Worm (Caenorhabditis elegans): ENCODE results near the gene C27B7.6.

C27B7.6 gene

ce11 chrIV:8949078-8950039, 43.2 kb upstream of the C27B7.6 start (continued):
- TF ChIP-seq nfya-1 (tag; optimal IDR thresholded peaks at IDR 0.05; ENCODE audit: insufficient read depth) (peak; percentile 54), ceh-82 (tag; optimal IDR thresholded peaks at IDR 0.05) (no peak), ceh-9 (tag; optimal IDR thresholded peaks at IDR 0.05) (no peak), tbx-2 (tag; optimal IDR thresholded peaks at IDR 0.05) (peak; percentile 32), ceh-28 (tag; optimal IDR thresholded peaks at IDR 0.05) (no peak), nhr-43 (tag; optimal IDR thresholded peaks at IDR 0.05; ENCODE audit: poor library complexity, severe bottlenecking) (peak; percentile 85), skn-1 (tag; optimal IDR thresholded peaks at IDR 0.05) (no peak), aly-2 (tag; optimal IDR thresholded peaks at IDR 0.05) (no peak), pqm-1 (tag; optimal IDR thresholded peaks at IDR 0.05) (peak; percentile 93)

DNA sequence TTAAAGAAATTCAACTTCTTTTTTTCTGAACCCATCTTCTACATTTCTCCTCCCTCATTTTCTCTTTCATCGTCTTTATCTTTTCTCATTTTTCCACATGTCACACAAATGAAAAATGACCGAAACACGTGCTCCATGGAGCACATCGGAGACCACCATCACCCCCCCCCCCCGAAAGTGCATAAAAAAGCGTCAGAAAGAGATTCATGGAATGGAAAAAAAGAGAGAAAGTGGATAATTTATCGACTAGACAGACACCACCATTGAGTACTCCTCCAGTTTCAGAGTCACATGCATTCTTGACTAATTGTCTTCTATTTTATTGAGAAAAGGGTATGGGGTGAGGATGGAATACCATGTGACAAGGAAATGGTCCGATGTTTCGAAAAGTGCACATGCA, 41.0 kb upstream of the C27B7.6 start:
- TF ChIP-seq lin-39 (tag; optimal IDR thresholded peaks at IDR 0.05) (peak; percentile 89), nfya-1 (tag; optimal IDR thresholded peaks at IDR 0.05; ENCODE audit: insufficient read depth) (peak; percentile 27), lin-15B (tag; optimal IDR thresholded peaks at IDR 0.05) (no peak), mdl-1 (tag; optimal IDR thresholded peaks at IDR 0.05) (peak; percentile 33)

ce11 chrIV:8943430-8943829, 37.3 kb upstream of the C27B7.6 start:
- TF ChIP-seq fkh-10 (GFP tag; optimal IDR thresholded peaks at IDR 0.05) (peak; percentile 43), nhr-77 (tag; optimal IDR thresholded peaks at IDR 0.05) (no peak)

- TF ChIP-seq ztf-4 (tag; optimal IDR thresholded peaks at IDR 0.05) (no peak), nhr-25 (tag; optimal IDR thresholded peaks at IDR 0.05) (no peak), ztf-11 (tag; optimal IDR thresholded peaks at IDR 0.05) (no peak), eor-1 (tag; optimal IDR thresholded peaks at IDR 0.05) (no peak), unc-62 (GFP tag; optimal IDR thresholded peaks at IDR 0.05) (no peak), ceh-82 (tag; optimal IDR thresholded peaks at IDR 0.05) (no peak), unc-39 (tag; optimal IDR thresholded peaks at IDR 0.05) (no peak), fkh-10 (GFP tag; optimal IDR thresholded peaks at IDR 0.05) (no peak), tbx-2 (tag; optimal IDR thresholded peaks at IDR 0.05) (no peak)
Measured at ce11 chrIV:8933575-8933974, 27.4 kb upstream of the C27B7.6 start, which contains the start of gene D1046.4. Gene D1046.4, plus strand, starts transcription at chrIV:8933875.

- TF ChIP-seq aly-2 (tag; optimal IDR thresholded peaks at IDR 0.05): no peak
Measured at ce11 chrIV:8929942-8930492, 23.9 kb upstream of the C27B7.6 start, which contains the start of the genes D1046.18 and slc-25A26. Gene D1046.18, plus strand, starts transcription at chrIV:8930242. Gene slc-25A26, plus strand, starts transcription at chrIV:8930442.

DNA sequence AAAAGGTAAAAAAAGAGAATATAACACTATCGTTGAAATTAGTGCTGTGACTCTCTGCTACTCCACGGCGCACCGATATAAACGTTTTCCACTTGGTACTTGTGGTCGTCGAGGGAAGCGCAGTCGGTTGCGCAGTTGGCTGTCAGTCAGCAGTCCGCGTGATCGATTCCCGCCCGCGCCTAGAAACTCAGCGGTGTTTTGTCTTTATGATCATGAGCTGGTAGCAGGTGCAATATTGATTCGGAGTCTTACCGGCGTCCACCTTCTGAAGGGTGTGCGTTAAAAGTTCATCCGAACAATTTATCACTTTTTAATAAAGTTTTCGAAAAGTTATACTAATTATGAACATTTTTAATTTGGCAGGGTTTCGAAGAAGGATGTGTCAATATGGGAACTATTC, 20.9 kb upstream of the C27B7.6 start:
- TF ChIP-seq lin-15B (tag; optimal IDR thresholded peaks at IDR 0.05) (peak; percentile 35), ceh-16 (tag; optimal IDR thresholded peaks at IDR 0.05) (no peak), skn-1 (tag; optimal IDR thresholded peaks at IDR 0.05) (peak; percentile 20), nhr-76 (tag; optimal IDR thresholded peaks at IDR 0.05) (no peak), nhr-67 (tag; optimal IDR thresholded peaks at IDR 0.05) (no peak), nhr-12 (tag; optimal IDR thresholded peaks at IDR 0.05) (no peak), fos-1 (tag; optimal IDR thresholded peaks at IDR 0.05) (no peak), unc-39 (tag; optimal IDR thresholded peaks at IDR 0.05) (no peak), ztf-4 (tag; optimal IDR thresholded peaks at IDR 0.05) (peak; percentile 57), ztf-11 (tag; optimal IDR thresholded peaks at IDR 0.05) (no peak), ZK546.5 (tag; optimal IDR thresholded peaks at IDR 0.05) (no peak), ceh-28 (tag; optimal IDR thresholded peaks at IDR 0.05) (peak; percentile 67), ceh-82 (tag; optimal IDR thresholded peaks at IDR 0.05) (no peak), nfya-1 (tag; optimal IDR thresholded peaks at IDR 0.05; ENCODE audit: insufficient read depth) (peak; percentile 67), zag-1 (tag; optimal IDR thresholded peaks at IDR 0.05) (no peak), elt-3 (tag; optimal IDR thresholded peaks at IDR 0.05) (peak in 1 of 3 experiments; percentile 2), mdl-1 (tag; optimal IDR thresholded peaks at IDR 0.05) (no peak), nhr-25 (tag; optimal IDR thresholded peaks at IDR 0.05) (peak; percentile 81), egl-27 (tag; optimal IDR thresholded peaks at IDR 0.05) (no peak), elt-1 (tag; optimal IDR thresholded peaks at IDR 0.05) (no peak), R02D3.7 (tag; optimal IDR thresholded peaks at IDR 0.05) (peak; percentile 57), aly-2 (tag; optimal IDR thresholded peaks at IDR 0.05) (no peak), nhr-77 (tag; optimal IDR thresholded peaks at IDR 0.05) (no peak), nhr-28 (tag; optimal IDR thresholded peaks at IDR 0.05) (no peak), hmg-11 (tag; optimal IDR thresholded peaks at IDR 0.05) (peak; percentile 95), jun-1 (tag; optimal IDR thresholded peaks at IDR 0.05) (peak; percentile 51), fkh-10 (GFP tag; optimal IDR thresholded peaks at IDR 0.05) (no peak), ama-1 (optimal IDR thresholded peaks at IDR 0.05) (peak; percentile 86), sea-2 (GFP tag; optimal IDR thresholded peaks at IDR 0.05) (no peak), nhr-237 (tag; optimal IDR thresholded peaks at IDR 0.05) (no peak), tbx-2 (tag; optimal IDR thresholded peaks at IDR 0.05) (peak; percentile 58), unc-62 (GFP tag; optimal IDR thresholded peaks at IDR 0.05) (peak; percentile 25), ceh-9 (tag; optimal IDR thresholded peaks at IDR 0.05) (no peak), lsy-12 (tag; optimal IDR thresholded peaks at IDR 0.05) (peak; percentile 73)
